Worm (Caenorhabditis elegans): ENCODE results near the gene ugt-65.

The ugt-65 gene

ce11 chrIV:12404137-12404536 is 16.3 kb upstream of the ugt-65 start, which contains the start of gene gex-3:
Gene gex-3, plus strand, starts transcription at chrIV:12404431.
- TF ChIP-seq dao-5 (tag; optimal IDR thresholded peaks at IDR 0.05) (no peak), W03F9.2 (tag; optimal IDR thresholded peaks at IDR 0.05) (peak; percentile 94)

DNA sequence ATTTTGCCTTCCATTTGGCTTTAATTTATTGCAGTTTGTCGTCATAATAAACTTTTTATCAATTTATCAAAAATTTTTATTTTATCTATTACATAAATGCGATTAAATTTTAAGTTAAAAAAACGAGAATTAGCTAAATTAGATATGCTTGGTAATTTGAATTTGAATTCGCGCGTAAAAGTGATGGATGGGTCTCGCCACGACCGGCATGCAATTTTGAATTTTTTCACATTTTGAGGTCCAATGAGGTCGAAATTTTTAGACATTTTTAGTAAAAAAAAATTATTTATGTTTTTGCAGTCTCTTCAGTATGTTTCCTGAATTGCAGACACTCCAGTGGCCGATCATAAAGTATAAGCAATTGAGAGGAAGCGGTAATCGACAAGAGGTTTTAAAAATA is 11.9 kb upstream of the ugt-65 start, which contains the start of gene dsb-1:
TSS of gene dsb-1 (plus strand) at position 301 of the 400 bp plus-strand sequence.
- TF ChIP-seq dao-5 (tag; optimal IDR thresholded peaks at IDR 0.05) (no peak), him-1 (tag; optimal IDR thresholded peaks at IDR 0.05) (no peak), W03F9.2 (tag; optimal IDR thresholded peaks at IDR 0.05) (no peak)

- TF ChIP-seq him-1 (tag; optimal IDR thresholded peaks at IDR 0.05) (no peak), W03F9.2 (tag; optimal IDR thresholded peaks at IDR 0.05) (no peak), dao-5 (tag; optimal IDR thresholded peaks at IDR 0.05) (no peak)
Observed at ce11 chrIV:12410167-12410566, 10.3 kb upstream of the ugt-65 start, which contains the start of gene acl-13. Gene acl-13, plus strand, starts transcription at chrIV:12410467.

ce11 chrIV:12414601-12415000 is 5.9 kb upstream of the ugt-65 start:
- no peak for TF ChIP-seq dao-5 (tag; optimal IDR thresholded peaks at IDR 0.05)
- no peak for TF ChIP-seq W03F9.2 (tag; optimal IDR thresholded peaks at IDR 0.05)
- no peak for TF ChIP-seq him-1 (tag; optimal IDR thresholded peaks at IDR 0.05)

DNA sequence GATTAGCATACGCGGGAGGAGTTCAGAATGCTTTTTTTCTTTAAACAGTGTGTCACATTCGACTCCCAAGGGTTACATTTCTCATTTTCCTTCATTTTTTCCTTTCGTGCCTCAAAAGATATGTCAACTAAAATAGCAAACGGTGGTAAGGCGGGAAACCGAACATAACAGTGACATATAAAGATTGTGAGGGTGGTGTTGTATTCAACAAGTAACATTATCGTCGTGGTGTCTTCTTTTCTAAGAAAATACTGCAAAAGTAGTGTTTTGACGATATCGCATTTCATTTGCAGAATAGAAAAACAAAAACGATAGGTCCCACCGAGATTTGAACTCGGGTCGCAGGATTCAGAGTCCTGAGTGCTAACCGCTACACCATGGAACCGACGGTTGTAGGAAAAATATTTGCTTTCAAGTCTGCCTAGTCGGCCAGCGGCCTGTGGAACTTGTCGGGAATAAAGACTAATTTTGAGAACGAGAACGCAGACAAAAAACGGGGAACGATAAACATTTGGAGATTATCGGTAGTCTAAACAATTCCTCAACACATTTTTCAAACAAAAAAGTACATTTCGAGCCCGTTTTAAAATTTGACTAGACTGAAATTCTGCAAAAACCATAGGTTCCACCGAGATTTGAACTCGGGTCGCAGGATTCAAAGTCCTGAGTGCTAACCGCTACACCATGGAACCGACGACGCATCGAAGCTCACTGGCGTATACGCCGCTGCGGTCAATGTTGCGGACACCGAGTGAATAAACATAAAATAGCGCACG is 3.7 kb upstream of the ugt-65 start:
- TF ChIP-seq dao-5 (tag; optimal IDR thresholded peaks at IDR 0.05) = no peak
- TF ChIP-seq W03F9.2 (tag; optimal IDR thresholded peaks at IDR 0.05) = no peak

- no peak for TF ChIP-seq W03F9.2 (tag; optimal IDR thresholded peaks at IDR 0.05)
- peak; percentile 36 for TF ChIP-seq dao-5 (tag; optimal IDR thresholded peaks at IDR 0.05)
- peak; percentile 52 for TF ChIP-seq him-1 (tag; optimal IDR thresholded peaks at IDR 0.05)
Observed at ce11 chrIV:12417536-12418195, 2.8 kb upstream of the ugt-65 start, which contains the start of gene F08G5.3. Gene F08G5.3, minus strand, starts transcription at chrIV:12417586.

ce11 chrIV:12419291-12419690 is 1.2 kb upstream of the ugt-65 start:
- TF ChIP-seq him-1 (tag; optimal IDR thresholded peaks at IDR 0.05) = no peak
- no peak for TF ChIP-seq W03F9.2 (tag; optimal IDR thresholded peaks at IDR 0.05)
- no peak for TF ChIP-seq dao-5 (tag; optimal IDR thresholded peaks at IDR 0.05)

- TF ChIP-seq him-1 (tag; optimal IDR thresholded peaks at IDR 0.05) (no peak), W03F9.2 (tag; optimal IDR thresholded peaks at IDR 0.05) (no peak), dao-5 (tag; optimal IDR thresholded peaks at IDR 0.05) (no peak)
Observed at ce11 chrIV:12425595-12425994, 5.1 kb downstream of the ugt-65 start.

DNA sequence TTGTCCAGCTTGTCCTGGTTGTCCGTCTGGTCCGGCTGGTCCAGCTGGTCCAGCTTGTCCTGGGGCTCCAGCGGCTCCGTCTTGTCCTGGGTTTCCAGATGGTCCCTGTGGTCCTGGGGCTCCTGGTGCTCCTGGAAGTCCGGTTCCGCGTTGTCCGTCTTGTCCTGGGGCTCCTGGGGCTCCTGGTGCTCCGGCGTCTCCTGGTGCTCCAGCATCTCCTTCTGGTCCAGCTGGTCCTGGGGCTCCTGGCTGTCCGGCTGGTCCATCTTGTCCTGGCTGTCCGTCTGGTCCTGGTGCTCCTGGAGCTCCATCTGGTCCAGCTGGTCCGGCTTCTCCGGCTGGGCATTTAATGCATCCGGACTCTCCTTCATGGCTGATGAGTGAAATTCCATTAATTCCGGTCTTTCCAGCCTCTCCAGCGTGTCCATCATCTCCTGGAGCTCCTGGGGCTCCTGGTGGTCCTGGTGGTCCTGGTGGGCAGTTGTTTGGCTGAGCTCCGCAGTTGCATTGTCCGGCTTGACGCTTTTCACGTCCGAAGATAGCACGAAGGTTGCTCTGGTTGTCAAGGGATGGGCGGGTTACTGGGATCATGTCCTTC is 7.3 kb downstream of the ugt-65 start:
- TF ChIP-seq dao-5 (tag; optimal IDR thresholded peaks at IDR 0.05) = no peak
- no peak for TF ChIP-seq W03F9.2 (tag; optimal IDR thresholded peaks at IDR 0.05)

DNA sequence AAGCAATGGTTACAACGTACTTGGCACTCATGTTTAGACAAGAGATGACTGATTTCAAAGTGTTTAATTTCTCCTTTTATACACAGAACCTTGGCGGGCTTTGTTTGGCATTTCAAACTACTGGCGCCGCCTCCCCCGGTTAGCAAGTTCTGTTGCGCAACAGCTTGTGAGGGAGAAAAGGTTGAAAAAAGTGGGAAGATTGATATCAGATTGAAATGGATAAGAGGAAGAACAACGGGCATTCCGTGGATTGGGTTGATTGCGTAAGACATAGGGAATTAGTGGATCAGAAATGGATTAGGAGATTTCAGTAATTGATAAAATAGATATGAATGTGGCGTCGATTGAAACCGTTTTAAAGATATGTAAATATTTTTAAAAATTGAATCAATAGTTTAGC is 8.0 kb downstream of the ugt-65 start, which contains the start of gene col-130:
TSS of gene col-130 (minus strand) at position 50 of the 400 bp plus-strand sequence.
- TF ChIP-seq him-1 (tag; optimal IDR thresholded peaks at IDR 0.05) = no peak
- no peak for TF ChIP-seq W03F9.2 (tag; optimal IDR thresholded peaks at IDR 0.05)
- TF ChIP-seq dao-5 (tag; optimal IDR thresholded peaks at IDR 0.05) = no peak

DNA sequence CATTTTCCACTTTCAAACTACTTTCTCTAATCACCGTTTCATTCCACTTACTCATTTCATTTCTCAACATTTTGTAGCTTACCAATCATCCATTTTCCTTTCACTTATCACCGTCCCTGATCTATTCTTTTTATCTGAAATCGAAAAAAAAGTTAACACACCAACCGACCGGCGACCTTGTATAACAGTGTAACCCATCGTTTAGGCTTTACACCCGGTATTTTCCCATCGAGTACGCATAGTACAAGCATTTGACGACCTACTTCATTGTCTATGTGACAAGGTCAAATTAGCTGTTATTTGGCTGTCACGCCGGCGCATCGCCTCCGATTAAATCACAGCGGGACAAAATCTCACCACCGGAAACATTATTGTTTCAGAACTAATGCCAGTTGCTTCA is 9.0 kb downstream of the ugt-65 start:
- TF ChIP-seq W03F9.2 (tag; optimal IDR thresholded peaks at IDR 0.05) = no peak
- TF ChIP-seq him-1 (tag; optimal IDR thresholded peaks at IDR 0.05) = no peak
- no peak for TF ChIP-seq dao-5 (tag; optimal IDR thresholded peaks at IDR 0.05)

DNA sequence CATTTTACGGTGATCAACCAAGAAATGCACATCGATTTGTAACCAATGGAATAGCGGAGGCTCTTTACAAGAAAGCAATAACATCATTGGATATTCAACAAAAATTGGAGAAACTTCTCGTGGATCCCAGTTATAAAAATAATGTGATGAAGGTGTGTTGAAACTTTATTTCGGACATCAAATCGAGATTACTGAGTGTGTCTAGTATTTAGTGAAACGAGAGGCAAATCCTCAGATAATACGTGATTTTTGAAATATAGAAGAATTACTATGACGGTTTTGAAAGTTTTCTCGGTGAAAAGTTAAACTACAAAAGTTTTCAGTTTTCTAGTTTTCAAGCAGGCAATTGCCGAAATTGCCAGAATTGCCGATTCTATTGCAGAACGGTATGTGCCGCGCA is 11.3 kb downstream of the ugt-65 start:
- TF ChIP-seq dao-5 (tag; optimal IDR thresholded peaks at IDR 0.05) = no peak
- no peak for TF ChIP-seq W03F9.2 (tag; optimal IDR thresholded peaks at IDR 0.05)
- no peak for TF ChIP-seq him-1 (tag; optimal IDR thresholded peaks at IDR 0.05)

- TF ChIP-seq dao-5 (tag; optimal IDR thresholded peaks at IDR 0.05) (no peak), him-1 (tag; optimal IDR thresholded peaks at IDR 0.05) (no peak), W03F9.2 (tag; optimal IDR thresholded peaks at IDR 0.05) (no peak)
Observed at ce11 chrIV:12432340-12432739, 11.9 kb downstream of the ugt-65 start, which contains the start of gene clec-184. Gene clec-184, plus strand, starts transcription at chrIV:12432640.

DNA sequence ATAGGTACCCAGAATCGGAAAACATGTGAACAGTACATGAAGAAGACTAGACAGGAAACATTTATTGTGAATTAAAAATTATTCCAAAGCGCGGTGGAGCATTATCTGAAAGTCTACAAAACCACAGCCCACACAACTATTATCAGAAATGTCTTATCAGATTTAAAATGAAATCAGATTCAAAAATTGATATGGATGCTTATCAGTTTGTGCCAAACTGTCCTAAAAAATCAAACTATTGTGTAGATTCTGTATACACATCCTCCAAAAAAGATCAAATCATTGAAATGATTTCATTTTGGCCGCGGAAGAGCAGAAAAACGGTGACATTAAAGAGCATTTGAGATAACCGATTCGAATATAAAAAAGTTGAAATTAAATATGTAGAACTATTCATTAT is 15.0 kb downstream of the ugt-65 start, which contains the start of gene irg-4:
TSS of gene irg-4 (plus strand) at position 392 of the 400 bp plus-strand sequence.
- TF ChIP-seq dao-5 (tag; optimal IDR thresholded peaks at IDR 0.05) (no peak), W03F9.2 (tag; optimal IDR thresholded peaks at IDR 0.05) (no peak)
